Worm (Caenorhabditis elegans) whole organism, mixed stage, embryonic: ENCODE data around the gene pqn-32.

Experiments used
- ham-2 ChIP-seq: fragments of 200-800 bp; sonication (Bioruptor generic); optimal IDR thresholded peaks from 2 replicates; lab custom pipeline; 2018; ENCODE audit warnings: mild to moderate bottlenecking, missing genetic modification characterization, missing compliant biosample characterization
- mab-5 ChIP-seq: fragments of 150-350 bp; optimal IDR thresholded peaks from 2 replicates; lab custom pipeline; 2014; ENCODE audit warnings: missing biosample characterization, missing genetic modification characterization
- nhr-12 ChIP-seq: fragments of 150-350 bp; optimal IDR thresholded peaks from 2 replicates; lab custom pipeline; 2014; ENCODE audit warnings: missing biosample characterization, missing genetic modification characterization
- nhr-28 ChIP-seq: fragments of 150-350 bp; optimal IDR thresholded peaks from 2 replicates; lab custom pipeline; 2014; ENCODE audit warnings: missing biosample characterization, missing genetic modification characterization

- TF ChIP-seq ham-2 (GFP tag; lab: Kevin White, UChicago) (no peak), nhr-12 (tag; lab: Kevin White, UChicago) (no peak), mab-5 (tag; lab: Kevin White, UChicago) (no peak), nhr-28 (no peak)
Observed at ce11 chrII:13073742-13074141, 34.1 kb upstream of the pqn-32 start.
